Worm (Caenorhabditis elegans): ENCODE data around the gene F46F5.5.

- TF ChIP-seq lsy-2 (tag; optimal IDR thresholded peaks at IDR 0.05) (no peak), unc-62 (GFP tag; optimal IDR thresholded peaks at IDR 0.05) (no peak), elt-3 (tag; optimal IDR thresholded peaks at IDR 0.05) (no peak), nhr-76 (tag; optimal IDR thresholded peaks at IDR 0.05) (no peak), snpc-4 (tag; optimal IDR thresholded peaks at IDR 0.05) (no peak), nhr-12 (tag; optimal IDR thresholded peaks at IDR 0.05) (no peak), pha-4 (tag; optimal IDR thresholded peaks at IDR 0.05) (no peak), nhr-237 (tag; optimal IDR thresholded peaks at IDR 0.05) (no peak), sptf-1 (tag; optimal IDR thresholded peaks at IDR 0.05) (no peak), nhr-28 (tag; optimal IDR thresholded peaks at IDR 0.05) (no peak), ztf-11 (tag; optimal IDR thresholded peaks at IDR 0.05) (no peak), mls-2 (tag; optimal IDR thresholded peaks at IDR 0.05) (no peak), nhr-2 (tag; optimal IDR thresholded peaks at IDR 0.05) (no peak), bed-3 (GFP tag; optimal IDR thresholded peaks at IDR 0.05) (no peak)
Measured at ce11 chrII:764385-764784, 48.4 kb downstream of the F46F5.5 start.

Data from whole organism, mixed stage, embryonic.